Fruit fly (Drosophila melanogaster): ENCODE results near the gene CG3168.

CG3168 gene

dm6 chrX:6700263-6700989, 39.4 kb downstream of the CG3168 start (continued):
- TF ChIP-seq pros (GFP tag; optimal IDR thresholded peaks at IDR 0.05) (peak; percentile 53), CG10321 (GFP tag; IDR thresholded peaks at IDR 0.05) (peak; percentile 52; the same call in 1 of the 2 replicates), Chrac-16 (GFP tag; optimal IDR thresholded peaks at IDR 0.05) (no peak), sd (tag; optimal IDR thresholded peaks at IDR 0.05) (peak; percentile 48), CG10543 (GFP tag; optimal IDR thresholded peaks at IDR 0.05) (peak; percentile 22), CG31388 (GFP tag; optimal IDR thresholded peaks at IDR 0.05) (no peak), knrl (GFP tag; IDR thresholded peaks at IDR 0.05; ENCODE audit: partially characterized antibody) (no peak), Deaf1 (tag; optimal IDR thresholded peaks at IDR 0.05) (peak; percentile 24), CG31441 (GFP tag; IDR thresholded peaks at IDR 0.05) (no peak), salm (tag; optimal IDR thresholded peaks at IDR 0.05) (peak; percentile 20), Elba2 (GFP tag; optimal IDR thresholded peaks at IDR 0.05) (no peak), zf30C (GFP tag; optimal IDR thresholded peaks at IDR 0.05) (no peak), cad (GFP tag; optimal IDR thresholded peaks at IDR 0.05) (no peak), en (GFP tag; optimal IDR thresholded peaks at IDR 0.05) (no peak), CG2199 (GFP tag; IDR thresholded peaks at IDR 0.05) (peak; percentile 45; the same call in 1 of the 3 replicates), exex (tag; optimal IDR thresholded peaks at IDR 0.05) (peak; percentile 81), CG7556 (GFP tag; optimal IDR thresholded peaks at IDR 0.05) (no peak), CG8290 (GFP tag; optimal IDR thresholded peaks at IDR 0.05) (no peak), CG8290 (tag; optimal IDR thresholded peaks at IDR 0.05) (peak in 1 of 2 experiments; percentile 6), hkb (optimal IDR thresholded peaks at IDR 0.05) (no peak), hkb (GFP tag; IDR thresholded peaks at IDR 0.05) (no peak), grn (GFP tag; optimal IDR thresholded peaks at IDR 0.05) (peak; percentile 81), Atf-2 (GFP tag; optimal IDR thresholded peaks at IDR 0.05) (no peak), Myb (GFP tag; optimal IDR thresholded peaks at IDR 0.05) (no peak), btn (GFP tag; optimal IDR thresholded peaks at IDR 0.05) (no peak), crol (GFP tag; IDR thresholded peaks at IDR 0.05) (no peak), ftz-f1 (GFP tag; optimal IDR thresholded peaks at IDR 0.05) (no peak), CG5180 (GFP tag; optimal IDR thresholded peaks at IDR 0.05) (no peak), ranshi (GFP tag; IDR thresholded peaks at IDR 0.05) (no peak), sens (GFP tag) (peak; percentile 74), gcm (GFP tag; optimal IDR thresholded peaks at IDR 0.05) (no peak), kay (GFP tag; optimal IDR thresholded peaks at IDR 0.05) (no peak), CG17912 (GFP tag; optimal IDR thresholded peaks at IDR 0.05) (no peak), CG10979 (tag; optimal IDR thresholded peaks at IDR 0.05) (no peak), CG14441 (GFP tag; IDR thresholded peaks at IDR 0.05) (peak; percentile 54), Tbp (GFP tag; optimal IDR thresholded peaks at IDR 0.05) (no peak), gro (GFP tag; optimal IDR thresholded peaks at IDR 0.05) (peak; percentile 6), ase (GFP tag; IDR thresholded peaks at IDR 0.05) (no peak), CG16815 (GFP tag; optimal IDR thresholded peaks at IDR 0.05) (no peak), vfl (GFP tag; optimal IDR thresholded peaks at IDR 0.05) (no peak), Hmr (GFP tag; optimal IDR thresholded peaks at IDR 0.05) (no peak), tap (tag; optimal IDR thresholded peaks at IDR 0.05) (peak; percentile 6), Ada2b (GFP tag; IDR thresholded peaks at IDR 0.05) (no peak), tio (GFP tag; optimal IDR thresholded peaks at IDR 0.05) (no peak), CG12769 (tag; optimal IDR thresholded peaks at IDR 0.05) (peak; percentile 20), nerfin-1 (tag; optimal IDR thresholded peaks at IDR 0.05) (no peak), luna (GFP tag; optimal IDR thresholded peaks at IDR 0.05) (no peak), Xbp1 (GFP tag; optimal IDR thresholded peaks at IDR 0.05) (no peak), Fer2 (tag; optimal IDR thresholded peaks at IDR 0.05) (no peak), CG4707 (GFP tag; optimal IDR thresholded peaks at IDR 0.05) (no peak), cg (GFP tag; optimal IDR thresholded peaks at IDR 0.05) (peak; percentile 75)

All from whole organism, embryonic.